Fruit fly (Drosophila melanogaster) whole organism, embryonic: ENCODE data around the gene Tmlh.
A peak's percentile ranks its signal among the peaks of the same experiment; 100 is the strongest.

Experiments used
- CG13424 ChIP-seq: fragments of 200-800 bp; sonication (Bioruptor generic); optimal IDR thresholded peaks from 2 replicates; lab custom pipeline; 2019; ENCODE audit warnings: missing biosample characterization, mild to moderate bottlenecking, missing genetic modification characterization, moderate library complexity
- CG7357 ChIP-seq: fragments of 200-800 bp; sonication (Bioruptor generic); IDR thresholded peaks from 3 replicates; pipeline ENCODE4 v1.3.6; 2022; ENCODE audit warnings: missing biosample characterization, missing genetic modification characterization
- Fer2 ChIP-seq: fragments of 200-800 bp; sonication (Bioruptor generic); optimal IDR thresholded peaks from 2 replicates; lab custom pipeline; 2018; ENCODE audit warnings: missing biosample characterization, mild to moderate bottlenecking, missing genetic modification characterization, moderate library complexity
- GATAe ChIP-seq: fragments of 200-800 bp; sonication (Bioruptor generic); conservative IDR thresholded peaks from 2 replicates; pipeline ENCODE4 v1.3.6; 2022; ENCODE audit warnings: missing biosample characterization, missing genetic modification characterization
- Oaz ChIP-seq: fragments of 200-800 bp; sonication (Bioruptor generic); IDR thresholded peaks from 2 replicates; pipeline ENCODE4 v1.3.6; 2022; ENCODE audit warnings: missing biosample characterization, missing genetic modification characterization
- fd3F ChIP-seq: fragments of 200-800 bp; sonication (Bioruptor generic); optimal IDR thresholded peaks from 2 replicates; lab custom pipeline; 2018; ENCODE audit warnings: missing biosample characterization, mild to moderate bottlenecking, missing genetic modification characterization, moderate library complexity
- wek ChIP-seq: fragments of 200-800 bp; sonication (Bioruptor generic); optimal IDR thresholded peaks from 3 replicates; lab custom pipeline; 2018; ENCODE audit warnings: missing biosample characterization, mild to moderate bottlenecking, missing genetic modification characterization, moderate library complexity

Gene Tmlh

dm6 chr3R:20360008-20360407, 47.7 kb downstream of the Tmlh start, which contains the start of gene MtnC (continued):
- TF ChIP-seq wek (GFP tag; lab: Kevin White, UChicago) (no peak), GATAe (GFP tag; lab: Robert Waterston, UW) (peak; percentile 64), fd3F (GFP tag; lab: Kevin White, UChicago) (no peak), Fer2 (no peak), CG7357 (no peak), Oaz (GFP tag; lab: Robert Waterston, UW) (no peak), CG13424 (peak; percentile 2)
